Worm (Caenorhabditis elegans) whole organism, late embryonic: ENCODE results near the gene dnj-19.
"Not testable (repeated sequence)": the region's sequence is repeated elsewhere in the genome, so short reads cannot be mapped to it uniquely, and the experiment has no call there.

ENCODE experiments used
- C08G9.2 ChIP-seq: sonication (generic microtip); optimal IDR thresholded peaks from 2 replicates; lab custom pipeline; 2016; ENCODE audit warnings: mild to moderate bottlenecking, missing genetic modification characterization, moderate library complexity, missing compliant biosample characterization
- C38D4.7 ChIP-seq: fragments of 200-800 bp; sonication (Bioruptor generic); optimal IDR thresholded peaks from 2 replicates; lab custom pipeline; 2018; ENCODE audit warnings: mild to moderate bottlenecking, missing genetic modification characterization, moderate library complexity, missing compliant biosample characterization
- F13H6.1 ChIP-seq: sonication (generic microtip); optimal IDR thresholded peaks from 2 replicates; lab custom pipeline; 2016; ENCODE audit warnings: missing genetic modification characterization, missing compliant biosample characterization
- K09A11.1 ChIP-seq: sonication (generic microtip); optimal IDR thresholded peaks from 2 replicates; lab custom pipeline; 2017; ENCODE audit warnings: antibody characterized with exemption, mild to moderate bottlenecking, missing genetic modification characterization, missing compliant biosample characterization; ENCODE audit not compliant: insufficient read depth
- ama-1 ChIP-seq: fragments of 150-350 bp; optimal IDR thresholded peaks from 2 replicates; lab custom pipeline; 2014
- ceh-14 ChIP-seq: sonication (generic microtip); optimal IDR thresholded peaks from 2 replicates; lab custom pipeline; 2016; ENCODE audit warnings: missing genotype, missing genetic modification characterization, missing compliant biosample characterization
- ceh-2 ChIP-seq: sonication (generic microtip); optimal IDR thresholded peaks from 2 replicates; lab custom pipeline; 2016; ENCODE audit warnings: missing genotype, missing genetic modification characterization, missing compliant biosample characterization
- ceh-22 ChIP-seq: sonication (generic microtip); optimal IDR thresholded peaks from 2 replicates; lab custom pipeline; 2017; ENCODE audit warnings: missing biosample characterization, missing genetic modification characterization
- ceh-30 ChIP-seq: fragments of 150-350 bp; optimal IDR thresholded peaks from 2 replicates; lab custom pipeline; 2014; ENCODE audit warnings: missing biosample characterization, missing genetic modification characterization
- ceh-31 ChIP-seq: sonication (generic microtip); optimal IDR thresholded peaks from 2 replicates; lab custom pipeline; 2016; ENCODE audit warnings: missing genetic modification characterization, missing compliant biosample characterization
- ceh-34 ChIP-seq: sonication (generic microtip); optimal IDR thresholded peaks from 2 replicates; lab custom pipeline; 2016; ENCODE audit warnings: mild to moderate bottlenecking, missing genetic modification characterization, missing compliant biosample characterization
- dmd-4 ChIP-seq: sonication (generic microtip); optimal IDR thresholded peaks from 2 replicates; lab custom pipeline; 2016; ENCODE audit warnings: borderline replicate concordance, missing genetic modification characterization, missing compliant biosample characterization
- dve-1 ChIP-seq: sonication (generic microtip); optimal IDR thresholded peaks from 2 replicates; lab custom pipeline; 2017; ENCODE audit warnings: antibody characterized with exemption, mild to moderate bottlenecking, missing genetic modification characterization, missing compliant biosample characterization
- eyg-1 ChIP-seq: sonication (generic microtip); optimal IDR thresholded peaks from 2 replicates; lab custom pipeline; 2016; ENCODE audit warnings: missing genotype, missing genetic modification characterization, missing compliant biosample characterization
- fkh-10 ChIP-seq: fragments of 150-350 bp; optimal IDR thresholded peaks from 2 replicates; lab custom pipeline; 2014; ENCODE audit warnings: missing biosample characterization, missing genetic modification reagents, missing genetic modification characterization
- fkh-6 ChIP-seq: sonication (generic microtip); optimal IDR thresholded peaks from 2 replicates; lab custom pipeline; 2016; ENCODE audit warnings: missing genetic modification characterization, missing compliant biosample characterization
- hlh-13 ChIP-seq: fragments of 200-800 bp; sonication (Bioruptor generic); optimal IDR thresholded peaks from 2 replicates; lab custom pipeline; 2018; ENCODE audit warnings: mild to moderate bottlenecking, missing genetic modification characterization, missing compliant biosample characterization
- hlh-30 ChIP-seq: sonication (generic microtip); optimal IDR thresholded peaks from 2 replicates; lab custom pipeline; 2017; ENCODE audit warnings: antibody characterized with exemption, missing genetic modification characterization, missing compliant biosample characterization; ENCODE audit not compliant: insufficient read depth
- hlh-8 ChIP-seq: sonication (generic microtip); optimal IDR thresholded peaks from 2 replicates; lab custom pipeline; 2016; ENCODE audit warnings: missing genotype, missing genetic modification characterization, missing compliant biosample characterization
- lim-6 ChIP-seq: sonication (generic microtip); optimal IDR thresholded peaks from 2 replicates; lab custom pipeline; 2016; ENCODE audit warnings: missing genetic modification characterization, missing compliant biosample characterization
- mec-3 ChIP-seq: sonication (generic microtip); optimal IDR thresholded peaks from 2 replicates; lab custom pipeline; 2016; ENCODE audit warnings: borderline replicate concordance, missing genetic modification characterization, missing compliant biosample characterization
- nhr-11 ChIP-seq: fragments of 150-350 bp; optimal IDR thresholded peaks from 2 replicates; lab custom pipeline; 2014; ENCODE audit warnings: missing biosample characterization, missing genetic modification characterization
- nhr-232 ChIP-seq: sonication (generic microtip); optimal IDR thresholded peaks from 2 replicates; lab custom pipeline; 2016; ENCODE audit warnings: missing genetic modification characterization, missing compliant biosample characterization
- odd-2 ChIP-seq: sonication (generic microtip); optimal IDR thresholded peaks from 2 replicates; lab custom pipeline; 2017; ENCODE audit warnings: antibody characterized with exemption, mild to moderate bottlenecking, missing genetic modification characterization, missing compliant biosample characterization
- pag-3 ChIP-seq: sonication (generic microtip); optimal IDR thresholded peaks from 2 replicates; lab custom pipeline; 2016; ENCODE audit warnings: missing compliant biosample characterization, missing genetic modification characterization, borderline replicate concordance
- pha-2 ChIP-seq: sonication (generic microtip); optimal IDR thresholded peaks from 2 replicates; lab custom pipeline; 2017; ENCODE audit warnings: mild to moderate bottlenecking, missing genetic modification characterization, missing compliant biosample characterization
- pha-4 ChIP-seq: fragments of 150-350 bp; optimal IDR thresholded peaks from 2 replicates; lab custom pipeline; 2018; ENCODE audit warnings: missing biosample characterization, missing genetic modification reagents, missing genetic modification characterization
- pqm-1 ChIP-seq: sonication (generic microtip); optimal IDR thresholded peaks from 2 replicates; lab custom pipeline; 2016; ENCODE audit warnings: missing genetic modification characterization, missing compliant biosample characterization
- rnt-1 ChIP-seq: sonication (generic microtip); optimal IDR thresholded peaks from 2 replicates; lab custom pipeline; 2016; ENCODE audit warnings: missing genetic modification characterization, missing compliant biosample characterization
- syd-9 ChIP-seq: sonication (generic microtip); optimal IDR thresholded peaks from 2 replicates; lab custom pipeline; 2016; ENCODE audit warnings: mild to moderate bottlenecking, missing genetic modification characterization, moderate library complexity, missing compliant biosample characterization
- tbx-2 ChIP-seq: sonication (generic microtip); optimal IDR thresholded peaks from 2 replicates; lab custom pipeline; 2016; ENCODE audit warnings: missing genetic modification characterization, missing compliant biosample characterization
- ttx-3 ChIP-seq: sonication (generic microtip); optimal IDR thresholded peaks from 2 replicates; lab custom pipeline; 2016; ENCODE audit warnings: missing genetic modification reagents, missing genetic modification characterization, missing compliant biosample characterization
- unc-42 ChIP-seq: sonication (generic microtip); optimal IDR thresholded peaks from 2 replicates; lab custom pipeline; 2016; ENCODE audit warnings: missing genotype, missing genetic modification characterization, missing compliant biosample characterization
- unc-55 ChIP-seq: sonication (generic microtip); optimal IDR thresholded peaks from 2 replicates; lab custom pipeline; 2017; ENCODE audit warnings: missing biosample characterization, missing genetic modification reagents, missing genetic modification characterization
- unc-86 ChIP-seq: sonication (generic microtip); optimal IDR thresholded peaks from 2 replicates; lab custom pipeline; 2016; ENCODE audit warnings: missing genetic modification characterization, missing compliant biosample characterization
- zip-5 ChIP-seq: sonication (generic microtip); optimal IDR thresholded peaks from 2 replicates; lab custom pipeline; 2016; ENCODE audit warnings: missing genetic modification characterization, missing compliant biosample characterization
- ztf-16 ChIP-seq: sonication (generic microtip); optimal IDR thresholded peaks from 2 replicates; lab custom pipeline; 2017; ENCODE audit warnings: missing genetic modification characterization, missing compliant biosample characterization

Gene dnj-19

ce11 chrV:5468489-5468888 lies 36.2 kb downstream of the dnj-19 start, which contains the start of gene ZC317.6:
ZC317.6 (minus strand) TSS chrV:5468589.
- not testable (repeated sequence) for TF ChIP-seq fkh-6 (tag; lab: Kevin White, UChicago); rnt-1; ceh-14
- TF ChIP-seq, all 69 proteins: peak for 0; not testable (repeated sequence) for 69

- TF ChIP-seq C08G9.2 (tag; lab: Kevin White, UChicago) = no peak
- no peak for TF ChIP-seq ceh-34
- TF ChIP-seq odd-2 (tag; lab: Kevin White, UChicago) = no peak
- no peak for TF ChIP-seq pha-2 (tag; lab: Kevin White, UChicago)
- no peak for TF ChIP-seq syd-9 (tag; lab: Kevin White, UChicago)
- TF ChIP-seq pag-3 = no peak
- no peak for TF ChIP-seq unc-86 (tag; lab: Kevin White, UChicago)
- TF ChIP-seq ceh-31 = no peak
- TF ChIP-seq dmd-4 = no peak
- TF ChIP-seq K09A11.1 (tag; lab: Kevin White, UChicago) = no peak
- no peak for TF ChIP-seq unc-55 (GFP tag; lab: Kevin White, UChicago)
- no peak for TF ChIP-seq C38D4.7 (GFP tag; lab: Kevin White, UChicago)
- no peak for TF ChIP-seq ceh-2 (tag; lab: Kevin White, UChicago)
- no peak for TF ChIP-seq nhr-232
- no peak for TF ChIP-seq ceh-30
- no peak for TF ChIP-seq nhr-11 (tag; lab: Kevin White, UChicago)
- no peak for TF ChIP-seq hlh-8 (tag; lab: Kevin White, UChicago)
- TF ChIP-seq rnt-1 = no peak
- TF ChIP-seq dve-1 = no peak
These were observed 39.3 kb downstream of the dnj-19 start, which contains the start of gene srg-68 for ce11 chrV:5465335-5465734. srg-68 (minus strand) TSS chrV:5465435.

DNA sequence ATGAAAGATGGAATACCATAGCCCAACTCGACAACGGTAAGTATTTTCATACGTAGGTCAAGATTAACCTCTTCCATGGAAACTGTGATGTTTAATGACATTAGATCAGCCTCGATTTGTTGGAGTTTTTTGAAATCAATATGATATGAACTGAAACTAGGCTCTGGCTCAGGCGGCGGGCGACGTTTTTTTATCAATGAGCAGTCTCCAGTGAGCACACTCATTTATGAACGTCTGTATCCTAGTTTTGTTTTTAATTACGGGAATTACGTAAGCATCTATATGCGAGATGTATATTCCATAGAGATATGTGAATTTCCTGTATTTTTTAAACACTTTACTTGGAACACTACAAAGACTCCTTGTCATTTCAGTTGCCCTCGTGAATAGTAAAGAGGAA lies 41.8 kb downstream of the dnj-19 start, which contains the start of gene srg-67:
Gene srg-67, minus strand, starts transcription at position 101 of the 400 bp plus-strand sequence.
- TF ChIP-seq F13H6.1 (tag; lab: Kevin White, UChicago) (no peak), zip-5 (no peak), tbx-2 (tag; lab: Kevin White, UChicago) (no peak), hlh-8 (tag; lab: Kevin White, UChicago) (no peak), unc-42 (tag; lab: Kevin White, UChicago) (no peak), lim-6 (tag; lab: Kevin White, UChicago) (no peak), ztf-16 (tag; lab: Kevin White, UChicago) (no peak), ttx-3 (tag; lab: Kevin White, UChicago) (no peak), ceh-22 (tag; lab: Kevin White, UChicago) (no peak)

- TF ChIP-seq hlh-13 (GFP tag; lab: Kevin White, UChicago) (no peak), eyg-1 (no peak), fkh-10 (no peak), ceh-22 (tag; lab: Kevin White, UChicago) (no peak), lim-6 (tag; lab: Kevin White, UChicago) (no peak), mec-3 (no peak), ceh-30 (no peak), ttx-3 (tag; lab: Kevin White, UChicago) (no peak), pha-4 (tag; lab: Kevin White, UChicago) (no peak), C38D4.7 (GFP tag; lab: Kevin White, UChicago) (no peak), pqm-1 (tag; lab: Kevin White, UChicago) (no peak), ama-1 (lab: Kevin White, UChicago) (no peak), hlh-30 (no peak)
These were observed 44.9 kb downstream of the dnj-19 start, which contains the start of gene ZC317.2 for ce11 chrV:5459806-5460205. ZC317.2 (plus strand) TSS chrV:5460106.
